Worm (Caenorhabditis elegans): ENCODE data around the gene sre-47.

sre-47 gene

DNA sequence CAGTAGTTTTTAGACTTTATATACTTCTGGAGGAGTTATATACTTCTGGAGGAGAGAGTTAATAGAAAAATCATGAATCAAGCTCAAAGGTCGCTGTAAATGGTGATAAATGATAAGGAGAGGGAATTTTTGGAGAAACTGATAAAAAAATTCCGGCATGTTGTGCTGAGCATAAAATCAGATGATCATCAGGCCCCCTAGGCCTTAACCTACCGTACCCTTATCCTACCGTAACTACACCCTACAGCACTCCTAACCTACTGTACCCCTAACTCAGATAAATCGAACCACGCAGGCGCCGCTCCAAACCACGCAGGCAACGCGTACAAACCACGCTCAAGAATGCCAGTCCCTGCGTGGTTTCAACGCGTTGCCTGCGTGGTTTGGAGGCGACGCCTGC is 15.6 kb upstream of the sre-47 start, which contains the start of gene F01D5.3:
TSS of gene F01D5.3 (minus strand) at position 101 of the 400 bp plus-strand sequence.
- TF ChIP-seq fos-1 (tag; optimal IDR thresholded peaks at IDR 0.05): peak; percentile 8

DNA sequence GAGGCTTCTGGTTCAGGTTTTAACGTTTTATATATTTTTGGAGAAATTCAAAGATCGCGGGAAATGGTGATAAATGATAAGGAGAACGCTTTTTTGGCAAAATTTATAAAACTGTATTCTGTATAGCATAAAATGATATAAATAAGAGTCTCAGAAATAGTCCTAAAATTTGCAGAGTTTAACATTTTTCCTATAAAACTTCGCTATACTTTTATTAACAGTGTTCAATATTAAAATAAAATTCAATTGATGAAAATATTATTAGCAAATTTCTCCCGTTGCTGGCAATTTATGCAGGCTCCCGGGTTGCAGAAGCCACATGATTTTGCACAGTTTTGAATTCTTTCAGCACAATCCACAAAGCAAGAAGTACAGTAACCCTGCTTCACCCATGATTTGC is 14.5 kb upstream of the sre-47 start, which contains the start of gene F01D5.2:
TSS of gene F01D5.2 (minus strand) at position 101 of the 400 bp plus-strand sequence.
- no peak for TF ChIP-seq lin-39 (tag; optimal IDR thresholded peaks at IDR 0.05)

DNA sequence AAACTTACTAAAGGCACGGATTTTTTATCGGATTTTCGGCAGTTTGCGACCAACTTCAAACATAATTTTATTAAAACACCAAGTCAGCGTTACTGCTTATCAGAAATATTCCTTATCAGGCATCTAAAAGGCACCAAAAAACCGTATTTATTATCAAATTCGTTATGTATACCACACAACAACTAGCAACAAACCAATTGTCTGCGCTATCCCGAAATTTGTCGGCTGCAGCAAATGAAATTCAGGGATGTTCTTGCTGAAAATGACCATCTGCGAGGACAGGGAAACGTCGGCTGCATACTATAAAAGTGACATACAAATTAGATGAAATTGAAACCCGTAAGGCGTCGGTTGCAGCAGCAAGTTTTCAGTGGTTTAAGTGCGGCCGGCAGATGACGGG is 13.5 kb upstream of the sre-47 start:
- no peak for TF ChIP-seq zag-1 (tag; optimal IDR thresholded peaks at IDR 0.05)
- no peak for TF ChIP-seq dmd-4 (tag; optimal IDR thresholded peaks at IDR 0.05)
- no peak for TF ChIP-seq F13H6.1 (tag; optimal IDR thresholded peaks at IDR 0.05)
- TF ChIP-seq nhr-10 (tag; optimal IDR thresholded peaks at IDR 0.05): no peak
- TF ChIP-seq gmeb-1 (tag; optimal IDR thresholded peaks at IDR 0.05): no peak
- no peak for TF ChIP-seq R02D3.7 (tag; optimal IDR thresholded peaks at IDR 0.05)
- no peak for TF ChIP-seq fos-1 (tag; optimal IDR thresholded peaks at IDR 0.05)
- no peak for TF ChIP-seq nhr-12 (tag; optimal IDR thresholded peaks at IDR 0.05)
- TF ChIP-seq ZK546.5 (tag; optimal IDR thresholded peaks at IDR 0.05): no peak
- no peak for TF ChIP-seq ztf-1 (GFP tag; conservative IDR thresholded peaks at IDR 0.05)
- no peak for TF ChIP-seq lin-11 (tag; optimal IDR thresholded peaks at IDR 0.05)

DNA sequence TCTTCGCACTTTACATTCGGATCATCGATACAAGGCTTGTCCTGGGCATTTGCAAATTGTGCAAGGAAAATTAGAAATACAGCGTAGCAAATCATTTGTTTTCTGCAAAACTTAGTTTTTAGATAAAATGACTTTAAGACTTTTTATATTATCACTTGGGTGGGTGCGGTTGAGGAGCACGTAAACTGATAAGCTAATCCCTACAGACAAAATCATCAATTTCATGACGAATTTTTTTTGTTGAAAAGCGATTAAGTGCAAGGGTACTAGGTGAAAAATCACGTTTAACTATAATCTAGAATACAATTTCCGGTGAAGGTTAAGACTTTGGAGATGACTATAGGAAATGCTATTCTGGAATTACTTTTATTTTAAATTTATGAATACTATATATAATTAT is 13.0 kb upstream of the sre-47 start, which contains the start of gene F01D5.1:
TSS of gene F01D5.1 (minus strand) at position 105 of the 400 bp plus-strand sequence.
- TF ChIP-seq aly-2 (tag; optimal IDR thresholded peaks at IDR 0.05) (no peak), mbf-1 (tag; optimal IDR thresholded peaks at IDR 0.05) (no peak), ceh-16 (tag; optimal IDR thresholded peaks at IDR 0.05) (no peak), fos-1 (tag; optimal IDR thresholded peaks at IDR 0.05) (peak; percentile 42), sma-9 (GFP tag; optimal IDR thresholded peaks at IDR 0.05) (peak; percentile 56), sma-9 (tag; optimal IDR thresholded peaks at IDR 0.05) (no peak), sem-4 (tag; optimal IDR thresholded peaks at IDR 0.05) (no peak), ztf-1 (GFP tag; conservative IDR thresholded peaks at IDR 0.05) (no peak), unc-62 (GFP tag; optimal IDR thresholded peaks at IDR 0.05) (no peak), nhr-23 (tag; optimal IDR thresholded peaks at IDR 0.05) (no peak), ceh-82 (tag; optimal IDR thresholded peaks at IDR 0.05) (no peak)

DNA sequence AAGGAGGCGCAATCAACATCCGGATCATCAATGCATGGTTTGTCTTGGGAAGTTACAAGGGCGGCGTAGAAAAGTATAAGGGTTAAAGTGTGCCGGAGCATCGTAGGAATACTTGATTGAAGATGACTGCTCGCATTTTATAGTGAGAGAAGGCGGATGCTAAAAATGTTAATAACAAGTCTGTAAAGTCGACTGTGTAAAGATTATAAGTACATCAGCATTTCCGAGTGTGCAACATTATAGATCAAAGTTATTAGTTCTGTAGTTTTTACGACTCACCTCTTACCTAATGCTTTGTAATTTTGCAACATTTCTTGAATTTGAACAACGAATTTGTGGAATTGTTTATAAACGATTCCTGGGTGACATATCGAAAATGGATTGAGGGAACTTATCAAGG is 10.5 kb upstream of the sre-47 start, which contains the start of gene Y39G8B.7:
TSS of gene Y39G8B.7 (minus strand) at position 101 of the 400 bp plus-strand sequence.
- TF ChIP-seq F13H6.1 (tag; optimal IDR thresholded peaks at IDR 0.05): no peak
- no peak for TF ChIP-seq ztf-1 (GFP tag; conservative IDR thresholded peaks at IDR 0.05)
- TF ChIP-seq zag-1 (tag; optimal IDR thresholded peaks at IDR 0.05): no peak
- no peak for TF ChIP-seq nhr-77 (tag; optimal IDR thresholded peaks at IDR 0.05)
- TF ChIP-seq alr-1 (tag; optimal IDR thresholded peaks at IDR 0.05): no peak
- TF ChIP-seq unc-39 (tag; optimal IDR thresholded peaks at IDR 0.05): no peak
- no peak for TF ChIP-seq egl-27 (tag; optimal IDR thresholded peaks at IDR 0.05)
- TF ChIP-seq snpc-4 (tag; optimal IDR thresholded peaks at IDR 0.05): no peak
- TF ChIP-seq blmp-1 (tag; optimal IDR thresholded peaks at IDR 0.05; ENCODE audit: insufficient read depth): no peak
- no peak for TF ChIP-seq lin-13 (GFP tag; optimal IDR thresholded peaks at IDR 0.05)
- no peak for TF ChIP-seq dmd-4 (tag; optimal IDR thresholded peaks at IDR 0.05)
- no peak for TF ChIP-seq mab-5 (tag; optimal IDR thresholded peaks at IDR 0.05)
- TF ChIP-seq nhr-23 (tag; optimal IDR thresholded peaks at IDR 0.05): no peak
- TF ChIP-seq ceh-16 (tag; optimal IDR thresholded peaks at IDR 0.05): no peak
- TF ChIP-seq R02D3.7 (tag; optimal IDR thresholded peaks at IDR 0.05): no peak
- no peak for TF ChIP-seq fos-1 (tag; optimal IDR thresholded peaks at IDR 0.05)
- no peak for TF ChIP-seq ztf-11 (tag; optimal IDR thresholded peaks at IDR 0.05)
- no peak for TF ChIP-seq nhr-25 (tag; optimal IDR thresholded peaks at IDR 0.05)

DNA sequence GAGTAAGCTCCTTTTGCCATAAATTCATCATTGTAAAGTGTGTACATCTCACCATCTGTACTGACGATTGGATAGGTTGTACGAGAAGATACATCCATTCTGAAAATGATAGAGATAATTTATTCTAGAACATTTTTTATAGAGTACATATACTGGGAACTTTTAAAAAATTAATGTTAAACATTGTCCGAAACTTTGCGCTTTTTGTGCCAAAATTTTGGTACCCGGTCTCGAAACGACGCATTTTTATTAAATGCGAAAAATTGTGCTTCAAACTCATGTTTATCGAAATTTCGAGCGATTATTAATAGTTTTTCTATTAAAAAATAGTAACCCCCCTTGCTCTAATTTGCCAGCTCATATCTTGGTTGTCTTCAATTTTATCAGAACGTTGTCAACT is 7.3 kb upstream of the sre-47 start, which contains the start of gene Y39G8B.5:
TSS of gene Y39G8B.5 (minus strand) at position 101 of the 400 bp plus-strand sequence.
- no peak for TF ChIP-seq ama-1 (optimal IDR thresholded peaks at IDR 0.05)
- no peak for TF ChIP-seq nhr-6 (tag; optimal IDR thresholded peaks at IDR 0.05)
- TF ChIP-seq nhr-77 (tag; optimal IDR thresholded peaks at IDR 0.05): no peak
- TF ChIP-seq R02D3.7 (tag; optimal IDR thresholded peaks at IDR 0.05): no peak

Measured in whole organism, L2 larva.